Worm (Caenorhabditis elegans) whole organism, dauer: ENCODE results near the gene C36E8.4.

Experiments
- unc-62 ChIP-seq: sonication (generic microtip); optimal IDR thresholded peaks from 2 replicates; lab custom pipeline; 2017; ENCODE audit warnings: missing biosample characterization, missing genetic modification reagents, missing genetic modification characterization

Gene C36E8.4

DNA sequence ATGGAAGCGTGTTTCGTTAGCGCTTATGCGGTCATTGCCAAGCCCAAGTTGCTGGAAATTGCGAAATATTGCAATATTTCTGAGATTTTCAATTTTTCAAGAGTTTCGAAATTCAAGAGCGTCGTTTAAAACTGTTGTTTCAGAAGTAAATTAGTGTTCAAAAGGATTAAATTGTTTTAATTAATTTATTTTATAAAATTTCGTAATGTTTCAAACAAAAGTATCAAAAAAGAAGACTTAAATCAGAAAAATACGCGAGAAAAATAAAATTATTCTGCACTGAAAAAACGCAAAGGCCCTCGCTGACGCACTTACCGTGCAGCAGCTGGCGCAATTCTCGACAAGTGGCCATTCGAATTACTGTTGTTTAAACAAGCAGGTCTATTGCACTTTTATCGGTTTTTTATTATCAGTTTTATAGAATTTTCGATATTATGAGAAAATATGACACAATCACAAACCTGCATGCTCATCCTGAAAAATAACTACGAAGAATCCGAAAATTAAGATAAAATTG, 8.0 kb upstream of the C36E8.4 start, which contains the start of gene tif-1A:
tif-1A (minus strand) TSS at position 51 of the 517 bp plus-strand sequence.
- TF ChIP-seq unc-62 (GFP tag; lab: Kevin White, UChicago) = no peak

DNA sequence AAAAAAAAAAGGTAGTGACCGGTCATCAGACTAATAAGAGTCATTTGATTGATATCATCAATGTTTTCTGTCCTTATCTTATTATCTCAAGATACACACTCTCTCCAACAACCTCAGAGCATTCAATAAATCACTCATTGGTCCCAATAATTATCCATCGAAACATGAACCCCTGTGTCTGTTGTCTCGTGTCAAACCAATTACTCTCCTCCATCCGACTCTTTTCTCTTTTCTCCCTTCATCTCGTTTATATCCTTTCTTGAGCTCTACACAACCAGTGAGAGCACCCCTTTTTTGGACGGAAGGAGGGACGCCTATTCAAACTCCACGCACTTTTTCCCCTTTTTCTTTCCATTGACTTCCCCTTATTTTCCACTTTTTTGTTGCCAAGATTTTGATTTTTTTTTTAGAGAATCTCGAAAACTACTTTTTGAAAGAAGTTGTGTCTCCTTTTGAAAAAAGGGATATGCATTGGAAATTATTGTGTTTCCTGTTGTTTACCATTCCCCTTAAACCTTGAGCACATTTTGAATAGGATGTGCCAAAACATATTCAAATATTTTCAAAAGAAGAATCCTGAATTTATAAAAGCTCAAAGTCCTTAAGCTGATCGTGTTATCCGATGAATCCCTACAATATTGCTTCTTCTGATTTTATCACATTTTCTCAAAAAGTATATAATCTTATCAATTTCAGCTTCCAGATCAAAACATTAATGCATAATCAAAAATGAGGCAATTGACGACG, 6.5 kb upstream of the C36E8.4 start, which contains the start of gene pxd-1:
pxd-1 (plus strand) TSS at position 697 of the 747 bp plus-strand sequence.
- no peak for TF ChIP-seq unc-62 (GFP tag; lab: Kevin White, UChicago)

DNA sequence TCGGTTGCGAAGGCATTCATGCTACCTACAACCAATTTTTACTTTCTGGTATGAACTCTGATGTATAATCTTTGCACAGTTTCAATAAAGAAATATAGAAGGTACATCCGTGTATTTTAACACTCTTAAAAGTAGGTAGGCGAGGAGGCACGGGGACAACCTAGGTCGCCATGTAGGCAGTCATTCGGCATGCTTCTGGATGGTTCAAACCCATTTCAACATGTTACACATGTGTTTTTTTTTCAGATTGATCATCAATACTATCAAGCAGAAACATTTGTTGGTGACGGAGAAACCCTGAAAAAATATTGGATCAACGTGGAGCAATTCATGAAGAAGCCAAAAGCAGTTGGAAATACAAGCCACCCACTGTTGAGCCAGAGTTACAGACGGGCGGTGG, 5.1 kb upstream of the C36E8.4 start:
- TF ChIP-seq unc-62 (GFP tag; lab: Kevin White, UChicago) = no peak

DNA sequence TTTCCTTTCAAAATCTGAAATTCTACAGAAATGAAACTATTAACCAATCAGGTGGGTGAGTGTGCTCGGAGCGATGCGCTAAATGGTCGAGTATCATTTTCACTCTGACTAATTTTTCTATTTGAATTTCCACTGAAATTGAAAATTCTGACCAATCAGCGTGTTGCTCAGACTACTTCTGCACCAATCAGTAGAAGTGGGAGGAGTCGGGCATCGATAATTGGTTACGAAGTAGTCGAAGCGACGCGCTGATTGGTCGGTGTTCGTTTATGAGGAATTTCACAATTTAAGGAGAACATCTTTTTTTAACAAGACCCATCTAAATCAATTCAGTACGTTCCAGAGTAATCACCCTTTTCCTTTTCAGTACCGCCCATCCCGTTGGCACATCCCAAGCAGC, 3.0 kb upstream of the C36E8.4 start:
- no peak for TF ChIP-seq unc-62 (GFP tag; lab: Kevin White, UChicago)

DNA sequence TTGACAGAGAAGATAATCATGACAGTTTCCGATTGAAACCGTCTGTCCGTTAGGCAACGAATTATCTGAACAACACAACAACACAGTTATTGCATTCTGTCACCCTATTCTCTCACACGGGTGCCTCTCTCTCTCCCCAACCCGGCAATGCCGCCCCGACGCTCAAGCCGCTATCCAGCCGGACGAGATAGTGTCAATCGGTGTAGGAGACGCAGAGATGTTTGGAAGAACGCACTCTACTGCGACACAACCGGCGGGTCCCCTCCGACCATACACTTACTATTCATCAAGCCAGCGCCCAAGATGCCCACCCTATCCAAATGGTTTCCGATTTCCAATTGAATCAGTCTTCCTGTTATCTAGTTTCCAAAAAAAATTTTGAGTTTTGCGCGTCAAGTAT, 2.0 kb upstream of the C36E8.4 start:
- no peak for TF ChIP-seq unc-62 (GFP tag; lab: Kevin White, UChicago)

DNA sequence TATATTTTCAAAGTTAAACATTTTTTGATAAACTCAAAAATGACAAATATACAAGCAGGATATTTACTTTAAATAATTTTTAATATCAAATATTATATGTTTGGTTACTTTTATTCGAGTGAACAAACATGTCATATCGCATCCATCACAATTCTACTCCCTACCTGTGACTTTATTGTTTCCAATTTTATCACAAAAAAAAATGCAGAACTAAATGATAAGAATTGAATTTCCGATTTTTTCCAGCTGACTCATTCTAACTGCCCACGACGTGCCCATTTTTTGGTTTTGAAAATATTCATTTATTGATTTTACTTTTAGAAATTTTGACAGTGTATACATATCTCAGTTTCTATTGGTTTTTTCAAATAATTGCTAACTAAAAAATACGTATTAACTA, 1.1 kb upstream of the C36E8.4 start:
- TF ChIP-seq unc-62 (GFP tag; lab: Kevin White, UChicago) = no peak

DNA sequence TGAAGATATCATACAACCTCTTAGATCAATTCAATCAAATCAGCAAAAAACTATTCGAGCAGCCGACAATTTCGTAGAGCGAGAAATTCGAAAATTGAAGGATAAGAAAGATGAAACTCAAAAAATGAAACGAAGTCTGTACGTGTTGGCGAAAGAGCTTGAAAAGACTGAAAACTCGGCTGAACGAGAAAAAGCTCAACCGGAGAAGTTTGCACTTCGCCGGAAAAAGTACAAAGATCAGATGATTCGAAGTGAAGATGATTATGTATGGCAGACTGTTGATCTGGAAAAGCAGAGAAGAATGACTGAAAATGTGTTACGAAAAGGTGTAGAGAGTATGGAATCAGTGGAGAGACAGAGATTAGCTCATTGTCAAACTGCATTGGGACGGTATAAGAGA, 925 bp downstream of the C36E8.4 start:
- TF ChIP-seq unc-62 (GFP tag; lab: Kevin White, UChicago) = no peak

DNA sequence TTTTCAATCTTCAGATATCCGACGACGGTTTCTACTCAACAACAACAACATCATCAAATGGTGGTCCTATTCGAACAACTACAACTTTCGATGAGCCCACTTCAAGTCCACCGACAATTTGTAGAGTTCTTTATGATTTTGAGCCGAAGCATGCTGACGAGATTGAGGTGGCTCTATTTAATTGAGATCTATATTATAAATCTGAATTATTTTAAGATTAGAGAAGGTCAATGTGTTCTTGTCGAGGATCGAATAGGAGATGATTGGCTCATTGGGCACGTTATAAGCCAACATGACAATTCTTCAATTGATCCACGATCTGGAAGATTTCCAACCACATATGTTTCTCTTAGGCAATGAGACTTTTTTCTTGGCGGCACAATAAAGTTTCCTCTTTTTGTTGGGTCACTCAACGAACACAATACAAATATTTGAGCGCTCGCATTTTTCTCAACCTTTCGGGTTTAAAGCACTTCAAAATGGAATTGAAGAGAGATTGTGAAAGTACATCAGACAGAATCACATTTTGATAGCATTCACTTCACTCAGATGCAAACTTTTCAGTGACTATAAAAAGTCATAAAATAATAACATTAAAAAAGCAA, 3.3 kb downstream of the C36E8.4 start:
- no peak for TF ChIP-seq unc-62 (GFP tag; lab: Kevin White, UChicago)

DNA sequence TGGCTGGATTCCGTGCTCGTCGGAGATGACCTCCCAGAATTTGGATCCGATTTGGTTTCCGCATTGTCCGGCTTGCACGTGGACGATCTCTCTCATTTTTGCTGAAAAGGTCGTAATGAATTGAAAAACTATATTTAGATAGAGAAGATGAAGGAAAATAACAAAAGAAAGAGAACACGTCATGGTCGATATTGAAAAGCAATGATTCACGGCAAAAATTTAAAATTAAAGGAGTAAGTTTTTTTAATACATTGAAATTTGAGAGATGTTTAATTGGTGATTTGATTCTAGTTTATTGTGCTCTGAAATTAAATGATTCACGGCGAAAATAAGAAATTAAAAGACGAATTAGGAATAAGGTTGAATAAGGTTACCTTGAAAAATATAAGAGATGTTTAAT, 5.4 kb downstream of the C36E8.4 start, which contains the start of gene tbb-2:
tbb-2 (minus strand) TSS at position 101 of the 400 bp plus-strand sequence.
- no peak for TF ChIP-seq unc-62 (GFP tag; lab: Kevin White, UChicago)

DNA sequence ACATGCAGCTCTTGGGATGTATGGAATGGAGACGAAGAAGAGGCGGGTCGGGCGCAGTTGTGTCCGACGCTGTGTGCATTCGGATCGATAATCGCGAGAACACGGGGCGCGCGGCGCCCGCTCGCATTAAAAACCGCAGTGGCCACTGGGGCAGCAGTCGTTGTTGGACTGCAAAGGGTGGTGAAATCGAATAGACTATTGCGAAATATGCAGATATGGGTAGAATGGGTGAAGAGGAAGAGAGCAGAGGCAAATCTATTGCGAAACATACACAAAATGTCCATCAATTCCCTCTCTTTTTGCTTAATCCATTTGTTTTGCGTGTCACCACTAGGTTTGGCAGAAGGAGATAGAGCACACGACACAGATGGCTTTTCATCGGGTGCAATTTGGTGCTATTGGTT, 6.0 kb downstream of the C36E8.4 start:
- TF ChIP-seq unc-62 (GFP tag; lab: Kevin White, UChicago) = no peak

DNA sequence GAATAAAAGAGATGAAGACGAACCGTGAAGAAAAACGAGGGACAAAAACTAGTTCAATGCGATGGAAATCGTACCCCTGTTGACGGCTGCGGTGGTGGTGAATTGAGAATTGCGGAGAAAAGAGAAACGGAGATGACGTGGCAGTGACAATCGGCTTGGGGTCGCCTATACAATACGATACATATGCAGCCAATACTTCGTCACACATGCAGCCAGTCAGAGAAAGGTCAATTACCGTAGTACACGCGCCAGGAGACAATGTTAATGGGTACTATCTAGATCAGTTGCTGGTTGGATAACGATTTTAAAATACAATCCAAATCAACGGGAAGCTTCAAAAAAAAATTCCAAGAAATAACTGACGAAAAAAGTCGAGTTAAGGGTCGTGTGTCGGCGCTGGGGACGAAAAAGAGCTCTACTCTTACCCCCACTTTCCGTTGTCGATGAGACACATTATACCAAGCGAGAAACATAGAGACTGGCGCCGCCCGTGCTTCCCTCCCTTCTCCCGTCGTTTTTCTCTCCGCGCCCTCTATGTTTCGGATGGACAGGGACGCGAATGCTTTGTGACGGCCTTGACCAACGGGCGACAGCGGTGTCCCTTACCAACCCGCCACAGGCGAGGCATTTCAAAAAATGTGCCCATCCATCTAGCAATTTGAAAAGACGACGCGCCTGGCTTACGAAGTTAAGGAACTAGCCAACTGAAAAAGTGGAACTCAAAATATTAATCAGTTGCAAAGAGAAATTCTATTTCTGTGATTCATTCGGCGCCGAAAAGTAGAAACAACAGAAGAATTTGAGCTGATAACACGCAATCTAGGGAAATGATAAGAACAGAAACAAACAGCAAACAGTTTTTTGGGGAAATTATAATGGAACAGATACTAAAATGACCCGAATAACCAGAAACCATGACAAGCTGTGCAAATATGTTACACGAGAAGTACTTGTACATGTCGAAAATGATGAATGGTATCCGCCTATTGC, 6.8 kb downstream of the C36E8.4 start:
- no peak for TF ChIP-seq unc-62 (GFP tag; lab: Kevin White, UChicago)

DNA sequence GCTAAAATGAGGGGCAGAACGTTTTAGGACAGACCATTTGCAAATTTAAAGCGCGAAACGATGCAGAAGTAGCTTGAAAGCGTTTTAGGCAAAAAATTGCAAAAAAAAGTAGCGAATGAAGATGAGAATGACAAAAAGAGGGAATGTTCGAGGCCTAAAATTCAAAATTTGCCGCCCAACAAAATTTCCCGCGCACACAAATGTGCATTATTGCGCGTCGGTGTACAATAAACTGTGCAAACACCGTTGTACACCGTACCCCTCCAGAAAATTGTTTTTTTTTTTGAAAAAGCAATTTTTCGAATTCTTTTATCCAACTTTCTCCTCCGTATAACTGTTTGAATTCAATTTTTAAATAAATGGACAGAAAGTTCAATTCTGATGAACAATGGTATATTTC, 7.7 kb downstream of the C36E8.4 start, which contains the start of gene snpc-3.4:
snpc-3.4 (plus strand) TSS at position 237 of the 400 bp plus-strand sequence.
- no peak for TF ChIP-seq unc-62 (GFP tag; lab: Kevin White, UChicago)

DNA sequence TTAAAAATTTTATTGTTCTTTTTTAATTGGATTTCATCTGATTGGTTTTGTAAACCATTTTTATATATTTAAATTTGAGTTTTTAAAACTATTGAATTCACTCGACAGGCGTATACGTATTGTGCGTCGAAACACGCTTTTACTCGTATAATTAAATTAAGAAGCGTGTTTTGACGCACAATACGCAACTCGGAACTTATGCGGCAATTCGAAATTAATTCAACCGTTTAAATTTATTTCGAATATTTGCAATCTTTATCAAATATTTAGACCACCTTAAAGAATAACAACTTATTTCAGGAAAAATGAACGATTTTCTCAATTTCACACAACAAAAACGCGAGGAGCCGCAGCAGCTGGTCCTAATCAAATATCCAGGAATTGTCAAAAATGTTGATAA, 9.7 kb downstream of the C36E8.4 start, which contains the start of gene tftc-5:
tftc-5 (plus strand) TSS at position 301 of the 400 bp plus-strand sequence.
- no peak for TF ChIP-seq unc-62 (GFP tag; lab: Kevin White, UChicago)

DNA sequence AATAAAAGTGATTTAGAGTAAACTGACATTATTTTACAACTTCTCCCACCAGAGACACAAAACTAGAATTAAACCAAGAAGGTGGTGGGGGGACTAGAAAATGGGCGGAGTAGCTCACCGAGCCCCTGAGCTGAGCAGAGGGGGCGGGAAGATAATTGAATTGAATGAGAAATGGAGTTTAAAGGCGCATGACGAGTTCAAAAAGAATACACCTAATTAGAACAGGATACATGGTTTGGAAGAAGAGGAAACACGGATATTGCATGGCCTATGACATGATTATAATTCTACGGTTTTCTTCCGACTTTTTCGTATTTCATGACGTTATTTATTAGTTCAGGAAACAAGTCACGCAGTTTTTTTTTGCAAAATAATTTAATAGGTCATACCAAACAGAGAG, 15.9 kb downstream of the C36E8.4 start, which contains the start of gene T02C12.5:
T02C12.5 (minus strand) TSS at position 101 of the 400 bp plus-strand sequence.
- TF ChIP-seq unc-62 (GFP tag; lab: Kevin White, UChicago) = no peak

DNA sequence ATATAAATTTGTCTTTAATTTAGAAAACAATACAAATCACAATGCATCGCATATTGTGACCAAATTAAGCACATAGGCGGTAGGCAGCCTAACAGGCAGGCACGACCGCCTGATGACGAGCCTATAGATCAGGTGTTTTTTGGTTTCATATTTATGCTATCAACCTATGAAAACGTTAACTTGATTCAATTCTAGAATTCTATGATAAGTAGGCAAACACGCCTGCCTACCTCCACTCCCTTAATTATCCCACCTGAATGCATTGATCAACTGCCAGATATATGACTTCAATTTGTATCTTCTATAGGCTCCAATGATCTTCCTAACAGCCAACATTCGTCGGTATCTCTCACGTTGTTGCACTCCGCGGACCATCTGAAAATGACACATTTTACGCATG, 18.7 kb downstream of the C36E8.4 start:
- no peak for TF ChIP-seq unc-62 (GFP tag; lab: Kevin White, UChicago)
